Fruit fly (Drosophila melanogaster) whole organism, adult: ENCODE data around the gene Npc2b.

Source experiments
- CG11617 ChIP-seq: fragments of 200-800 bp; sonication (Bioruptor generic); optimal IDR thresholded peaks from 2 replicates; lab custom pipeline; 2017; ENCODE audit warnings: mild to moderate bottlenecking, missing biosample characterization, missing genetic modification reagents, missing genetic modification characterization
- CG33017 ChIP-seq: fragments of 200-800 bp; sonication (Bioruptor generic); optimal IDR thresholded peaks from 2 replicates; lab custom pipeline; 2018; ENCODE audit warnings: missing biosample characterization, mild to moderate bottlenecking, missing genetic modification characterization, moderate library complexity
- Crg-1 ChIP-seq: fragments of 200-800 bp; sonication (Bioruptor generic); optimal IDR thresholded peaks from 2 replicates; lab custom pipeline; 2016; ENCODE audit warnings: missing biosample characterization, missing genetic modification characterization
- Mnt ChIP-seq: fragments of 200-800 bp; sonication (Bioruptor generic); optimal IDR thresholded peaks from 2 replicates; lab custom pipeline; 2016; ENCODE audit warnings: missing biosample characterization, mild to moderate bottlenecking, missing genetic modification characterization
- bab1 ChIP-seq: fragments of 200-800 bp; sonication (Bioruptor generic); optimal IDR thresholded peaks from 3 replicates; lab custom pipeline; 2019; ENCODE audit warnings: missing biosample characterization, mild to moderate bottlenecking, missing genetic modification characterization, moderate library complexity
- cnc ChIP-seq, 2 experiments: fragments of >200 bp; optimal IDR thresholded peaks; 2 replicates each; lab custom pipeline; 2017
- ovo ChIP-seq: fragments of 200-800 bp; sonication (Bioruptor generic); optimal IDR thresholded peaks from 2 replicates; lab custom pipeline; 2016; ENCODE audit warnings: missing biosample characterization, missing genetic modification characterization
- toe ChIP-seq: fragments of 200-800 bp; sonication (Bioruptor generic); optimal IDR thresholded peaks from 2 replicates; lab custom pipeline; 2016; ENCODE audit warnings: missing biosample characterization, missing genetic modification characterization

DNA sequence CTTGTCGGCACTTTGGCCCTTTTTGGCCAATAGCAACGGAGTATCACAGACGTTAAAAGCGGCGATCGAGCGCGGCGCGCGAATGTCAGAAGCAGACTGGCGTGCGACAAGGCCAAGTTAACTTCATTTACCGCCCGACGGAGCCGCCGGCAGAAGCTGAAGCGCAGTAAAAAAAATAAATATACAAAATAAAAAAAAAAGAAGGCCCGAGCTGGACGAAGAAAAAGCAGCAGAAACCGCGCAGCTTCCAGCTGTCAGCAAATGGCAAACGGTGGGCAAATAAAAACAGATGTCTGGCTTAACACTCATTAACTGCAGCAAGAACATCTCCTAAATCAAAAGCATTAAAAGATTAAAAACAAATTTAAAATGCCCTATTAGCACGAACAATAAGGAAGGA is 42.7 kb downstream of the Npc2b start, which contains the start of gene CG14356:
- no peak for TF ChIP-seq cnc (optimal IDR thresholded peaks at IDR 0.05; lab: Kevin White, UChicago)
- no peak for TF ChIP-seq Crg-1
- no peak for TF ChIP-seq ovo
- TF ChIP-seq CG33017: no peak
- no peak for TF ChIP-seq bab1 (GFP tag; lab: Kevin White, UChicago)
- TF ChIP-seq toe: no peak
- no peak for TF ChIP-seq Mnt (GFP tag; lab: Kevin White, UChicago)
- no peak for TF ChIP-seq CG11617
